Fruit fly (Drosophila melanogaster) whole organism, adult: ENCODE measurements around the gene Gr64e.
A peak's percentile ranks its signal among the peaks of the same experiment; 100 is the strongest.

Experiments used
- CG11617 ChIP-seq: fragments of 200-800 bp; sonication (Bioruptor generic); optimal IDR thresholded peaks from 2 replicates; lab custom pipeline; 2017; ENCODE audit warnings: mild to moderate bottlenecking, missing biosample characterization, missing genetic modification reagents, missing genetic modification characterization
- CG12768 ChIP-seq: fragments of 200-800 bp; sonication (Bioruptor generic); optimal IDR thresholded peaks from 2 replicates; lab custom pipeline; 2017; ENCODE audit warnings: missing biosample characterization, missing genetic modification characterization, mild to moderate bottlenecking, moderate library complexity, missing genetic modification reagents
- CG14711 ChIP-seq: fragments of 200-800 bp; sonication (Bioruptor generic); optimal IDR thresholded peaks from 2 replicates; lab custom pipeline; 2018; ENCODE audit warnings: missing biosample characterization, mild to moderate bottlenecking, missing genetic modification characterization, moderate library complexity
- CG1620 ChIP-seq: fragments of 200-800 bp; sonication (Bioruptor generic); optimal IDR thresholded peaks from 2 replicates; lab custom pipeline; 2016; ENCODE audit warnings: missing biosample characterization, missing genetic modification characterization
- CG33017 ChIP-seq: fragments of 200-800 bp; sonication (Bioruptor generic); optimal IDR thresholded peaks from 2 replicates; lab custom pipeline; 2018; ENCODE audit warnings: missing biosample characterization, mild to moderate bottlenecking, missing genetic modification characterization, moderate library complexity
- CG5204 ChIP-seq: fragments of 200-800 bp; sonication (Bioruptor generic); optimal IDR thresholded peaks from 2 replicates; lab custom pipeline; 2016; ENCODE audit warnings: missing biosample characterization, missing genetic modification characterization
- CG7045 ChIP-seq: fragments of 200-800 bp; sonication (Bioruptor generic); optimal IDR thresholded peaks from 2 replicates; lab custom pipeline; 2017; ENCODE audit warnings: missing biosample characterization, mild to moderate bottlenecking, missing genetic modification characterization
- CG7101 ChIP-seq: fragments of 200-800 bp; sonication (Bioruptor generic); optimal IDR thresholded peaks from 2 replicates; lab custom pipeline; 2018; ENCODE audit warnings: missing biosample characterization, mild to moderate bottlenecking, missing genetic modification characterization, moderate library complexity
- Clk ChIP-seq: fragments of 200-800 bp; sonication (Bioruptor generic); optimal IDR thresholded peaks from 2 replicates; lab custom pipeline; 2017; ENCODE audit warnings: missing biosample characterization, missing genetic modification characterization
- Crg-1 ChIP-seq: fragments of 200-800 bp; sonication (Bioruptor generic); optimal IDR thresholded peaks from 2 replicates; lab custom pipeline; 2016; ENCODE audit warnings: missing biosample characterization, missing genetic modification characterization
- Hr96 ChIP-seq: fragments of 200-800 bp; sonication (Bioruptor generic); optimal IDR thresholded peaks from 2 replicates; lab custom pipeline; 2016; ENCODE audit warnings: missing biosample characterization, missing genetic modification characterization
- Mnt ChIP-seq: fragments of 200-800 bp; sonication (Bioruptor generic); optimal IDR thresholded peaks from 2 replicates; lab custom pipeline; 2016; ENCODE audit warnings: missing biosample characterization, mild to moderate bottlenecking, missing genetic modification characterization
- bab1 ChIP-seq: fragments of 200-800 bp; sonication (Bioruptor generic); optimal IDR thresholded peaks from 3 replicates; lab custom pipeline; 2019; ENCODE audit warnings: missing biosample characterization, mild to moderate bottlenecking, missing genetic modification characterization, moderate library complexity
- cic ChIP-seq: fragments of 200-800 bp; sonication (Bioruptor generic); optimal IDR thresholded peaks from 2 replicates; lab custom pipeline; 2017; ENCODE audit warnings: missing biosample characterization, mild to moderate bottlenecking, missing genetic modification characterization, moderate library complexity
- cnc ChIP-seq, 2 experiments: fragments of >200 bp; optimal IDR thresholded peaks; 2 replicates each; lab custom pipeline; 2017
- kay ChIP-seq: fragments of 200-800 bp; sonication (Bioruptor generic); peaks from one replicate; lab custom pipeline; 2016; ENCODE audit warnings: missing biosample characterization, missing genetic modification characterization, borderline replicate concordance
- ovo ChIP-seq: fragments of 200-800 bp; sonication (Bioruptor generic); optimal IDR thresholded peaks from 2 replicates; lab custom pipeline; 2016; ENCODE audit warnings: missing biosample characterization, missing genetic modification characterization
- pad ChIP-seq: fragments of 200-800 bp; sonication (Bioruptor generic); optimal IDR thresholded peaks from 3 replicates; lab custom pipeline; 2017; ENCODE audit warnings: missing biosample characterization, missing genetic modification characterization, mild to moderate bottlenecking, moderate library complexity, missing genetic modification reagents
- tj ChIP-seq: fragments of 200-800 bp; sonication (Bioruptor generic); optimal IDR thresholded peaks from 3 replicates; lab custom pipeline; 2017; ENCODE audit warnings: missing biosample characterization, mild to moderate bottlenecking, missing genetic modification characterization, moderate library complexity
- toe ChIP-seq: fragments of 200-800 bp; sonication (Bioruptor generic); optimal IDR thresholded peaks from 2 replicates; lab custom pipeline; 2016; ENCODE audit warnings: missing biosample characterization, missing genetic modification characterization

Gene Gr64e

DNA sequence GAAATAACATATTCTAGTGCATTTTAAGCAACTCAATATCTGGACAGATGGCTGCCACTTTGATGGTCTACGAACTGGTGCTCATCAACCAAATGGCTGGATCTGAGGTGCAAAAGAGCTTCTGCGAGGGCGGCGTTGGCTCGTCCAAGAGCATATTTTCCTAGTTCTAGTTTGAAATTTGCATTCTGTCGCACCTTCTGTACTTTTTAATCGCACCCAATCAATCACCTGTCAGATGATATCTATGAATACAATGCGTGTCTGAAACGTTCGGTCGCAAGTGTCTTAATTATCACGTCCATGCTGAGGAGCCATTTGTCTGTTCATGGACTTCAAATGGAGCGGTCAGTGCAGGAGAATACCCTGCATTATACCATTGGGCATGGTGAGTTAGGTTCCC lies at the start of gene Gr64e, which contains the start of gene Gr64d:
Gr64e (plus strand) TSS at position 380 of the 400 bp plus-strand sequence.
Gr64d (plus strand) TSS at position 301 of the 400 bp plus-strand sequence.
- TF ChIP-seq kay (GFP tag; lab: Kevin White, UChicago): no peak
- no peak for TF ChIP-seq Hr96 (GFP tag; lab: Kevin White, UChicago)
- no peak for TF ChIP-seq CG11617 (GFP tag; lab: Kevin White, UChicago)
- TF ChIP-seq Crg-1 (GFP tag; lab: Kevin White, UChicago): no peak
- no peak for TF ChIP-seq CG7101 (tag; lab: Kevin White, UChicago)
- no peak for TF ChIP-seq pad (GFP tag; lab: Kevin White, UChicago)
- TF ChIP-seq tj (GFP tag; lab: Kevin White, UChicago): no peak
- no peak for TF ChIP-seq CG1620 (GFP tag; lab: Kevin White, UChicago)
- no peak for TF ChIP-seq CG14711 (tag; lab: Kevin White, UChicago)
- no peak for TF ChIP-seq CG7045
- no peak for TF ChIP-seq CG12768 (GFP tag; lab: Kevin White, UChicago)

DNA sequence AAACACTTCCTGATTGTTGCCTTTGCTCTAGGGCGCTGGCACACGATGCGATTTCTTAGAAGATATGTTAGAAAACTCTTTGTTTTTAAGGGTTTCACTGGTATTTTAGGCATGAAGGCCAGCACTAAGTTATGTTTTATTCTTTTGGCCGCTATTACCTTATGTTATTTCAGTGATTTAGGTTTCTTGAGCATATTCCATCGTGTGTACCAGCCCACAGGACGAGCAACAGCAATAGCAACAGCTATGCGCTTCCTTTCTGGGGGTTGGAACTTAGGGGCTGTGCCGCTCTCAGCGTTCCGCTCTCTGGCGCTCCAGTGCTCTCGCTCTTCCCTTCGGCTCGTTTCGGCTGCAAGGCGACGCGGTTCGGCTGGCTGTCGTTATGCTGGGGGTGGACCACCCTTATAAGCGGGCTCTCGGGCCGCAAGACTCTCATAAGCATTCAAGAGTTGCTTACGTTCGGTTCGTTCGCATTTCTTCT lies 48.4 kb upstream of the Gr64e start, which contains the start of gene scrt:
scrt (plus strand) TSS at position 431 of the 481 bp plus-strand sequence.
- TF ChIP-seq CG5204 (GFP tag; lab: Kevin White, UChicago) (no peak), CG12768 (GFP tag; lab: Kevin White, UChicago) (no peak), CG11617 (GFP tag; lab: Kevin White, UChicago) (peak; percentile 10), CG7101 (tag; lab: Kevin White, UChicago) (no peak), Hr96 (GFP tag; lab: Kevin White, UChicago) (peak; percentile 9), cnc (optimal IDR thresholded peaks at IDR 0.05; lab: Kevin White, UChicago) (no peak), kay (GFP tag; lab: Kevin White, UChicago) (no peak), CG1620 (GFP tag; lab: Kevin White, UChicago) (no peak), CG14711 (tag; lab: Kevin White, UChicago) (no peak), CG7045 (peak; percentile 48), Clk (GFP tag; lab: Kevin White, UChicago) (no peak), tj (GFP tag; lab: Kevin White, UChicago) (peak; percentile 16), pad (GFP tag; lab: Kevin White, UChicago) (peak; percentile 55)

DNA sequence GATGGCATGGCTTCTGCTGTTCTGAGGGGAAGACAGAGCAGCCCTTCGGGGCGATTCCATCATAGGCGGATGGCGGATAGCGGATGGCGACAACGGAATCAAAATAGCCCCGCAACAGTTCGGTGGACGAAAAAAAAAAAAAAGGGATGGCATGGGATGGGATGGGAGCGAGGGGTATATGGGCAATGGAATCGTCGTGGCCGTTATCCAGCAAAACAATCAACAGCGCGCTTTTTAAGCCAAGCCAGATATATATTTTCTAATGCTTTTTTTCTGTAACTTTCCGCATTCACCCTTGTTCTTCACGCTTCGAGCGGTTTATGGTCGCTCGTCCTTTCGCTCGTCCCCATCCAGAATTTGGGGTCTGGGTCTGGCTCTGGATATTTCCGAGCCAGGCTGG lies 36.4 kb upstream of the Gr64e start:
- TF ChIP-seq toe (no peak), kay (GFP tag; lab: Kevin White, UChicago) (no peak), cic (no peak), CG5204 (GFP tag; lab: Kevin White, UChicago) (no peak), CG11617 (GFP tag; lab: Kevin White, UChicago) (no peak), cnc (optimal IDR thresholded peaks at IDR 0.05; lab: Kevin White, UChicago) (no peak), CG12768 (GFP tag; lab: Kevin White, UChicago) (no peak), CG1620 (GFP tag; lab: Kevin White, UChicago) (no peak)

DNA sequence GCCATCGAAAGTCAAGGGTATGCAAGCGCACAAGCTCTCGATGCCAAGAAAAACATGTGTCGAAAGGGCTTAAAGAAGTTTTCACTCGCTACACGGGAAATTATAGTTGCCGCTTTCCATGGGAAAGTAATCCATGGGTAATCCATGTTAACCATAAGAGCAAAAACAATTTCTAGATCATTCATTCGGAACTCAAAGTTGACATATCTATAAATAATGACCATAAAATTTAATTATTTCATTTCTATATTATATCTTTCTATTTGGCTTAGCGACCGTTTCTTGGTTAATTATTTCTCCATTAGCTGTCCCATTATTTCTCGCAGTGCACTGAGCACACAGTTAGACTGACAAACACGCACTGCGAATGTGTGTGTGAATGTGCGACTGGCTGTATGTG lies 31.2 kb upstream of the Gr64e start:
- no peak for TF ChIP-seq CG12768 (GFP tag; lab: Kevin White, UChicago)
- TF ChIP-seq CG33017 (tag; lab: Kevin White, UChicago): no peak
- TF ChIP-seq bab1 (GFP tag; lab: Kevin White, UChicago): no peak
- no peak for TF ChIP-seq CG5204 (GFP tag; lab: Kevin White, UChicago)
- no peak for TF ChIP-seq CG11617 (GFP tag; lab: Kevin White, UChicago)
- TF ChIP-seq CG7045: no peak
- TF ChIP-seq CG1620 (GFP tag; lab: Kevin White, UChicago): no peak
- no peak for TF ChIP-seq toe
- TF ChIP-seq cnc (optimal IDR thresholded peaks at IDR 0.05; lab: Kevin White, UChicago): no peak
- TF ChIP-seq Crg-1 (GFP tag; lab: Kevin White, UChicago): no peak
- no peak for TF ChIP-seq Clk (GFP tag; lab: Kevin White, UChicago)
- TF ChIP-seq tj (GFP tag; lab: Kevin White, UChicago): no peak
- no peak for TF ChIP-seq kay (GFP tag; lab: Kevin White, UChicago)
- no peak for TF ChIP-seq pad (GFP tag; lab: Kevin White, UChicago)
- no peak for TF ChIP-seq ovo (GFP tag; lab: Kevin White, UChicago)
- no peak for TF ChIP-seq cic

DNA sequence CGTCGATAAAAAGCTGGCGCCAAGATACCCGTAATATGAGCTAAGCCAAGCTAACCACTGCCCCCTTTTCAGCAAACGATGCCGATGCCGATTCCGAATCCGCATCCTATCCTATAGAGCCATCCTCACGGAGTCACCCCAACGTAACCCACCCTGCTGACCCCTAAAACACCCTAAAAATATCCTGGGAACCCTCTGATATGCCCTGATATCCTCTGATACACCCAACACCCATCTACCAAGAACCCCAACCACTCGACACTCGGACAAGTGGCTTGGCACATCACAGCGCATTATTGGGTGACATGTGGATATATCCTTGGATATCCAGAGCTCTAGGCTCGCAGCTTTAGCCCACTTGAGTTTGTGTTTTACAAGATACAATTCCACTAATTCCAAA lies 30.4 kb upstream of the Gr64e start:
- TF ChIP-seq Mnt (GFP tag; lab: Kevin White, UChicago) (no peak), CG7101 (tag; lab: Kevin White, UChicago) (no peak), CG12768 (GFP tag; lab: Kevin White, UChicago) (no peak), CG1620 (GFP tag; lab: Kevin White, UChicago) (no peak), Clk (GFP tag; lab: Kevin White, UChicago) (no peak), cnc (optimal IDR thresholded peaks at IDR 0.05; lab: Kevin White, UChicago) (no peak), bab1 (GFP tag; lab: Kevin White, UChicago) (no peak), CG7045 (no peak), kay (GFP tag; lab: Kevin White, UChicago) (no peak), CG5204 (GFP tag; lab: Kevin White, UChicago) (no peak), CG14711 (tag; lab: Kevin White, UChicago) (no peak)

DNA sequence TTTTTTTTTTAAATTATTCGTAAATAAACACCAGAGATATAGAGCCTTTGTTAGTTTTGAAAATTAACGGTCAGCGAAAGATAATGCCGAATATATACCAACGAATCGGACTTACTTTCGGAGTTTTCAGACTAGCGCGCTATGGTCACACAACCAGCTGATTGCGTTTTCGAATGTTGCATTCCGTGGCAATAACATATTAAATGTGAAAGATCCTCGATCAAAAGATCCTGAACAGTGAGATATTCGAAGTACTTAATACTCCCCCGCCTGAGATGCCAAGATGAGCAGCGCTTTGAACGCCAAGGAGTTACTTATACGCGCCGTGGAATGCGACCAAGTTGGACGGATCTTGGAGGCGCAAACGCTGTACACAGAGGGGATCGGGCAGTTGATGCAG lies 28.6 kb upstream of the Gr64e start, which contains the start of gene CG14985:
CG14985 (plus strand) TSS at position 159 of the 400 bp plus-strand sequence.
- TF ChIP-seq bab1 (GFP tag; lab: Kevin White, UChicago) (no peak), pad (GFP tag; lab: Kevin White, UChicago) (no peak), Crg-1 (GFP tag; lab: Kevin White, UChicago) (no peak), CG5204 (GFP tag; lab: Kevin White, UChicago) (no peak), kay (GFP tag; lab: Kevin White, UChicago) (no peak), Mnt (GFP tag; lab: Kevin White, UChicago) (no peak)
